Worm (Caenorhabditis elegans): ENCODE data around the gene pept-1.

DNA sequence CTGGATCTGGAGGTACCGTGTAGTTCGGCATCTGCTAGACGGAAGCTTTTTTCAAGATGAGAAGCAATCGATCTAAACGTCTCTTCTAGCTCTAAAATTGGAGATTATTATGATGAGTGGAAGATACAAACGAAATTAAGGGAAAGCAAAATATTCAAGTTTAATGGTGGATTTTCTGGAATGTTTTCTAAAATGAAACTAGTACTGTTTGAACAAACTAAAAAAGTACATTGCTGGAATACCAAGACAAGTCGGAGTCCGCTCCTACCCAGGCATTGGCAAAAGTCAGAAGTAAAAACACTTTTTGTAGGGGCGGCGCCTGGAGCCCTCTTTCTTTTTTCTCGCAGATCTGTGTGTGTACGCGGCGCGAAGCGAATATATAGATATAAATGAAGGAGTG is 28.1 kb downstream of the pept-1 start, which contains the start of gene gar-1:
- TF ChIP-seq tbx-2 (tag; optimal IDR thresholded peaks at IDR 0.05) (no peak), C38D4.7 (GFP tag; optimal IDR thresholded peaks at IDR 0.05) (no peak), sox-2 (GFP tag; IDR thresholded peaks at IDR 0.05) (no peak), pax-1 (tag; optimal IDR thresholded peaks at IDR 0.05) (no peak)
